Worm (Caenorhabditis elegans): Measurements from ENCODE around the gene hlh-6.
A peak's percentile ranks its signal among the peaks of the same experiment; 100 is the strongest.

hlh-6 gene

ce11 chrII:9619402-9619862, 4.8 kb upstream of the hlh-6 start (continued):
- TF ChIP-seq lin-14 (GFP tag; optimal IDR thresholded peaks at IDR 0.05) = peak; percentile 87
- no peak for TF ChIP-seq isw-1 (GFP tag; IDR thresholded peaks at IDR 0.05)
- TF ChIP-seq nhr-11 (tag; optimal IDR thresholded peaks at IDR 0.05) = no peak
- TF ChIP-seq nhr-77 (tag; optimal IDR thresholded peaks at IDR 0.05) = no peak
- TF ChIP-seq dsc-1 (tag; optimal IDR thresholded peaks at IDR 0.05) = peak; percentile 40
- TF ChIP-seq mdl-1 (tag; optimal IDR thresholded peaks at IDR 0.05) = peak in 1 of 2 experiments; percentile 70
- TF ChIP-seq pax-3 (tag; optimal IDR thresholded peaks at IDR 0.05) = no peak
- TF ChIP-seq mef-2 (tag; optimal IDR thresholded peaks at IDR 0.05) = no peak
- no peak for TF ChIP-seq C04F5.9 (tag; optimal IDR thresholded peaks at IDR 0.05)
- TF ChIP-seq lin-39 (tag; optimal IDR thresholded peaks at IDR 0.05) = no peak
- TF ChIP-seq sup-37 (GFP tag; optimal IDR thresholded peaks at IDR 0.05) = no peak
- TF ChIP-seq tlp-1 (tag; optimal IDR thresholded peaks at IDR 0.05) = no peak
- TF ChIP-seq vab-15 (tag; optimal IDR thresholded peaks at IDR 0.05) = no peak
- no peak for TF ChIP-seq hlh-17 (GFP tag; optimal IDR thresholded peaks at IDR 0.05; ENCODE audit: borderline replicate concordance)
- peak; percentile 36 for TF ChIP-seq swsn-7 (tag; optimal IDR thresholded peaks at IDR 0.05)
- no peak for TF ChIP-seq ztf-4 (tag; optimal IDR thresholded peaks at IDR 0.05)
- no peak for TF ChIP-seq ztf-11 (tag; optimal IDR thresholded peaks at IDR 0.05)
- TF ChIP-seq nhr-85 (tag) = peak; percentile 87
- TF ChIP-seq dpl-1 (GFP tag; optimal IDR thresholded peaks at IDR 0.05) = peak in 1 of 3 experiments; percentile 17
- no peak for TF ChIP-seq efl-3 (GFP tag; optimal IDR thresholded peaks at IDR 0.05)
- peak; percentile 72 for TF ChIP-seq nhr-90 (tag; optimal IDR thresholded peaks at IDR 0.05; ENCODE audit: poor library complexity)
- no peak for TF ChIP-seq fkh-4 (tag; optimal IDR thresholded peaks at IDR 0.05; ENCODE audit: borderline replicate concordance)

- TF ChIP-seq efl-1 (optimal IDR thresholded peaks at IDR 0.05) (no peak), efl-1 (GFP tag; optimal IDR thresholded peaks at IDR 0.05 in 1 of 2) (peak in 1 of 2 experiments; percentile 39), aly-2 (tag; optimal IDR thresholded peaks at IDR 0.05) (no peak), nhr-85 (tag) (peak; percentile 26)
These were observed 4.1 kb upstream of the hlh-6 start for ce11 chrII:9618759-9619158.

ce11 chrII:9617902-9618245, 3.2 kb upstream of the hlh-6 start:
- TF ChIP-seq nhr-85 (tag) (no peak), jun-1 (tag; optimal IDR thresholded peaks at IDR 0.05) (peak; percentile 2), snu-23 (GFP tag; optimal IDR thresholded peaks at IDR 0.05) (peak; percentile 19), rnt-1 (tag; optimal IDR thresholded peaks at IDR 0.05) (no peak), unc-30 (tag; optimal IDR thresholded peaks at IDR 0.05) (no peak), mab-9 (GFP tag; IDR thresholded peaks at IDR 0.05) (no peak), xbp-1 (tag; optimal IDR thresholded peaks at IDR 0.05) (no peak), nhr-28 (tag; optimal IDR thresholded peaks at IDR 0.05) (no peak), zip-4 (GFP tag; optimal IDR thresholded peaks at IDR 0.05) (peak; percentile 16), snpc-4 (tag; optimal IDR thresholded peaks at IDR 0.05) (no peak), ztf-11 (tag; optimal IDR thresholded peaks at IDR 0.05) (no peak), lin-15B (tag; optimal IDR thresholded peaks at IDR 0.05) (no peak), ztf-4 (tag; optimal IDR thresholded peaks at IDR 0.05) (no peak), nhr-237 (tag; optimal IDR thresholded peaks at IDR 0.05) (no peak), Y116A8C.19 (tag; optimal IDR thresholded peaks at IDR 0.05; ENCODE audit: borderline replicate concordance) (no peak), fos-1 (tag; optimal IDR thresholded peaks at IDR 0.05) (no peak), mdl-1 (tag; optimal IDR thresholded peaks at IDR 0.05) (no peak), lin-14 (GFP tag; optimal IDR thresholded peaks at IDR 0.05) (peak; percentile 21), lin-13 (GFP tag; optimal IDR thresholded peaks at IDR 0.05) (no peak), nhr-90 (tag; optimal IDR thresholded peaks at IDR 0.05; ENCODE audit: poor library complexity) (peak; percentile 25)

All from whole organism, L1 larva.